Fruit fly (Drosophila melanogaster) Kc167 (cell line): ENCODE data around the gene CG9302.

ENCODE experiments used
- Myc ChIP-seq: fragments of >200 bp; optimal IDR thresholded peaks from 2 replicates; lab custom pipeline; 2017; ENCODE audit warnings: missing external identifiers
- ttk ChIP-seq: sonication (Bioruptor generic); optimal IDR thresholded peaks from 2 replicates; lab custom pipeline; 2017; ENCODE audit warnings: missing external identifiers

DNA sequence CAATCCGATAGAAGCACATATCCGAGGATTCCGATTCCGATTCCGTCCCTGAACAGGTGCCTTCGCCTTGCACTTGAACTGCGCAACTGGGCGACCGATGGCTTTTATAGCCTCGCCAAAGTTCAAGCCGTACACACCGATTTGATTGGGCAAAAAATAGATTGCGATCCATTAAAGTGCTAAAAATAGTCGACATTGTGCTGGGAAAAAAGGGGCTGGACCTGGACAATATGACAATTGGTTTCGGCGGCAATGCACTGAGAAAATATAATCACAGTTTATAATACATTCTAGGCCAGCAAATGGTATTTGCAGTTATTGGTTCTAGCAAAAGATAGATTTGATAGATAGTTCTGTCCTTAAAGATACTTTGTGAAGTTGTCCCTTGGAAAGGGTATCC lies 16.9 kb downstream of the CG9302 start, which contains the start of gene CG9377:
- TF ChIP-seq Myc (lab: Kevin White, UChicago) (no peak), ttk (no peak)
